Worm (Caenorhabditis elegans): ENCODE data around the gene str-246.

ce11 chrIII:11099864-11100263 is 22.4 kb downstream of the str-246 start, which contains the start of gene hmt-1:
- TF ChIP-seq zag-1 (tag; optimal IDR thresholded peaks at IDR 0.05) (no peak), sox-4 (tag; optimal IDR thresholded peaks at IDR 0.05) (no peak), ztf-11 (tag; optimal IDR thresholded peaks at IDR 0.05) (no peak), tbx-2 (tag; optimal IDR thresholded peaks at IDR 0.05) (no peak), unc-130 (tag; optimal IDR thresholded peaks at IDR 0.05) (no peak)

Measured in whole organism, L1 larva.